Fruit fly (Drosophila melanogaster): ENCODE measurements around the gene CrebA.

Gene CrebA

DNA sequence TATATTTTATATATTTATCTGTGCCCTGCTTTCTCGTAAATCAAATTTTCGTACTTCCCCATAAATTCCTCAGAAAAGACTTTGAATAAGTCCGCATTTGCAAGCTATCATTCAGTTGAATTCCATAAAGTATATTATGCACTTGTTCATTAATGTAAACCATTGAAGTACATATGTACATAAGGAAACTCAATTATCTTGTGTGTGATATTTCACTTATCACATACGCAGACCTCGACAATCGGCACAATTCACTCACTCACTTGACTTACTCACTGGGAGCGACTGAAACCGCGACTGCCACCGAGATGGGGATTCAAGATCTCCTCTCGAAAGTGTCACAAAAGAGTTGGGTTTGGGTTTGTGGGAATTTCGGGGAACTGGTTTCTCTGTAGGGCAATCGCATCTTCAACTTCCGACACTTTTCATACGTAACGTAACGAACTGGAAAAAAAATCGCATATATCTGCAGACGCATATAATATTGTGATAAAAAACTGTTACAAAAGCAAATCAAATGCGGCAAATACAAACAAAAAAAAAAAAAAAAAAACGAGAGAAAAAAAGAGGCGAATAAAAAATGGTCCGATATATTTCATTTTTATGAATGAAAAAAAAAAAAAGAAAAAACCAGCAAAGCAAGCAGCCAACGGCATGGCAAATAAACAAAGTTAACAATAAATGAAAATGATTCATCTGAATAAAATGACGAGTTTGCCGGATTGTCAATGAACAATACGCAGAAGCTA lies 62.0 kb downstream of the CrebA start (continued):
- no peak for TF ChIP-seq CG8388 (GFP tag; optimal IDR thresholded peaks at IDR 0.05)
- no peak for TF ChIP-seq hb (GFP tag; IDR thresholded peaks at IDR 0.05; ENCODE audit: partially characterized antibody)
- TF ChIP-seq CG18764 (GFP tag; optimal IDR thresholded peaks at IDR 0.05) = no peak
- TF ChIP-seq CG1233 (GFP tag; optimal IDR thresholded peaks at IDR 0.05) = peak; percentile 3
- peak; percentile 20 for TF ChIP-seq CG3407 (GFP tag; optimal IDR thresholded peaks at IDR 0.05)
- TF ChIP-seq crc (GFP tag; optimal IDR thresholded peaks at IDR 0.05) = no peak
- TF ChIP-seq Lpt (GFP tag; optimal IDR thresholded peaks at IDR 0.05) = no peak
- no peak for TF ChIP-seq emc (GFP tag; optimal IDR thresholded peaks at IDR 0.05)
- TF ChIP-seq CG12155 (GFP tag; optimal IDR thresholded peaks at IDR 0.05) = no peak
- peak; percentile 3 for TF ChIP-seq Dek (tag; optimal IDR thresholded peaks at IDR 0.05)
- TF ChIP-seq btn (GFP tag; optimal IDR thresholded peaks at IDR 0.05) = no peak
- no peak for TF ChIP-seq Lim3 (GFP tag; IDR thresholded peaks at IDR 0.05)
- no peak for TF ChIP-seq Nf-YB (GFP tag; optimal IDR thresholded peaks at IDR 0.05)
- TF ChIP-seq sim (GFP tag; IDR thresholded peaks at IDR 0.05) = no peak
- TF ChIP-seq CG11695 (GFP tag; IDR thresholded peaks at IDR 0.05) = no peak
- no peak for TF ChIP-seq Fer2 (tag; optimal IDR thresholded peaks at IDR 0.05)
- TF ChIP-seq crol (GFP tag; IDR thresholded peaks at IDR 0.05) = no peak
- 0 out of 3 replicates have a peak, but pooled peaks have one; percentile 44 for TF ChIP-seq z (GFP tag; IDR thresholded peaks at IDR 0.05)
- no peak for TF ChIP-seq Hr3 (GFP tag; optimal IDR thresholded peaks at IDR 0.05)
- no peak for TF ChIP-seq Deaf1 (tag; optimal IDR thresholded peaks at IDR 0.05)
- no peak for TF ChIP-seq Sin3A (optimal IDR thresholded peaks at IDR 0.05)
- no peak for TF ChIP-seq lola (GFP tag; optimal IDR thresholded peaks at IDR 0.05)
- TF ChIP-seq CG7786 (GFP tag; optimal IDR thresholded peaks at IDR 0.05) = no peak
- no peak for TF ChIP-seq CG4424 (GFP tag; optimal IDR thresholded peaks at IDR 0.05)
- no peak for TF ChIP-seq abd-A (tag; optimal IDR thresholded peaks at IDR 0.05)
- TF ChIP-seq CG15269 (tag; optimal IDR thresholded peaks at IDR 0.05) = peak; percentile 25
- no peak; the same call in 1 of the 2 replicates for TF ChIP-seq Rfx (GFP tag; IDR thresholded peaks at IDR 0.05)
- TF ChIP-seq schlank (tag; optimal IDR thresholded peaks at IDR 0.05) = no peak
- TF ChIP-seq CG17612 (GFP tag; IDR thresholded peaks at IDR 0.05) = no peak
- TF ChIP-seq CG1792 (GFP tag; optimal IDR thresholded peaks at IDR 0.05) = no peak
- peak; percentile 39 for TF ChIP-seq nau (GFP tag; optimal IDR thresholded peaks at IDR 0.05)
- no peak for TF ChIP-seq Doc3 (GFP tag; IDR thresholded peaks at IDR 0.05; ENCODE audit: partially characterized antibody)
- TF ChIP-seq CG11504 (tag; optimal IDR thresholded peaks at IDR 0.05) = no peak
- no peak for TF ChIP-seq pnt (GFP tag; optimal IDR thresholded peaks at IDR 0.05)
- TF ChIP-seq Gug (GFP tag; IDR thresholded peaks at IDR 0.05) = no peak
- no peak for TF ChIP-seq CG12744 (GFP tag; optimal IDR thresholded peaks at IDR 0.05)
- TF ChIP-seq vvl (GFP tag; IDR thresholded peaks at IDR 0.05) = no peak
- no peak for TF ChIP-seq ap (GFP tag; IDR thresholded peaks at IDR 0.05)
- TF ChIP-seq CG9215 (GFP tag; IDR thresholded peaks at IDR 0.05) = no peak
- no peak for TF ChIP-seq CG30020 (tag; optimal IDR thresholded peaks at IDR 0.05)
- TF ChIP-seq onecut (GFP tag; IDR thresholded peaks at IDR 0.05) = no peak
- no peak for TF ChIP-seq wdn (GFP tag; IDR thresholded peaks at IDR 0.05)
- TF ChIP-seq sr (GFP tag; IDR thresholded peaks at IDR 0.05) = no peak
- no peak for TF ChIP-seq Mes4 (GFP tag; optimal IDR thresholded peaks at IDR 0.05)
- peak; percentile 23 for TF ChIP-seq MTF-1 (GFP tag; optimal IDR thresholded peaks at IDR 0.05; ENCODE audit: borderline replicate concordance)
- TF ChIP-seq CG34422 (GFP tag; IDR thresholded peaks at IDR 0.05) = no peak
- no peak for TF ChIP-seq fd102C (GFP tag; optimal IDR thresholded peaks at IDR 0.05)
- no peak for TF ChIP-seq CG15514 (GFP tag; optimal IDR thresholded peaks at IDR 0.05)
- no peak for TF ChIP-seq disco-r (GFP tag; optimal IDR thresholded peaks at IDR 0.05)
- no peak for TF ChIP-seq trem (tag; optimal IDR thresholded peaks at IDR 0.05)
- no peak for TF ChIP-seq jumu (GFP tag; optimal IDR thresholded peaks at IDR 0.05)

Data from whole organism, embryonic.